Worm (Caenorhabditis elegans): Measurements from ENCODE around the gene clec-20.

ce11 chrII:1597101-1598088, 2.4 kb upstream of the clec-20 start, which contains the start of gene bath-46:
- TF ChIP-seq mep-1 (tag; optimal IDR thresholded peaks at IDR 0.05) (no peak), set-16 (GFP tag; IDR thresholded peaks at IDR 0.05) (no peak), egl-27 (tag; optimal IDR thresholded peaks at IDR 0.05) (no peak), aly-2 (tag; optimal IDR thresholded peaks at IDR 0.05) (no peak), R02D3.7 (tag; optimal IDR thresholded peaks at IDR 0.05) (no peak)

Measured in whole organism, L4 larva.